Fruit fly (Drosophila melanogaster) whole organism, embryonic: ENCODE data around the gene wls.

Experiments used
- Asciz ChIP-seq: fragments of 200-800 bp; sonication (Bioruptor generic); optimal IDR thresholded peaks from 2 replicates; lab custom pipeline; 2017; ENCODE audit warnings: missing biosample characterization, mild to moderate bottlenecking, missing genetic modification characterization, missing genetic modification reagents
- Atf3 ChIP-seq: fragments of 200-800 bp; sonication (Bioruptor generic); optimal IDR thresholded peaks from 3 replicates; lab custom pipeline; 2016; ENCODE audit warnings: missing biosample characterization, missing genetic modification characterization
- Bdp1 ChIP-seq: fragments of 200-800 bp; sonication (Bioruptor generic); optimal IDR thresholded peaks from 3 replicates; lab custom pipeline; 2016; ENCODE audit warnings: missing biosample characterization, missing genetic modification characterization
- Bgb ChIP-seq: fragments of 200-800 bp; sonication (Bioruptor generic); IDR thresholded peaks from 2 replicates; pipeline ENCODE4 v1.3.6; 2022; ENCODE audit warnings: missing biosample characterization, missing genetic modification characterization; ENCODE audit not compliant: partially characterized antibody
- CG10654 ChIP-seq: fragments of 200-800 bp; sonication (Bioruptor generic); optimal IDR thresholded peaks from 2 replicates; lab custom pipeline; 2016; ENCODE audit warnings: missing biosample characterization, missing genetic modification characterization
- CG11560 ChIP-seq: fragments of 200-800 bp; sonication (Bioruptor generic); IDR thresholded peaks from 3 replicates; pipeline ENCODE4 v1.3.6; 2022; ENCODE audit warnings: missing biosample characterization, missing genetic modification characterization
- CG17361 ChIP-seq: fragments of 200-800 bp; sonication (Bioruptor generic); IDR thresholded peaks from 3 replicates; pipeline ENCODE4 v1.3.6; 2022; ENCODE audit warnings: missing biosample characterization, missing genetic modification characterization
- CG2120 ChIP-seq: fragments of 200-800 bp; sonication (Bioruptor generic); optimal IDR thresholded peaks from 3 replicates; lab custom pipeline; 2016; ENCODE audit warnings: missing biosample characterization, missing genetic modification characterization
- CG2875 ChIP-seq: fragments of 200-800 bp; sonication (Bioruptor generic); optimal IDR thresholded peaks from 2 replicates; lab custom pipeline; 2017; ENCODE audit warnings: missing biosample characterization, mild to moderate bottlenecking, missing genetic modification characterization, missing genetic modification reagents
- CG31224 ChIP-seq: fragments of 200-800 bp; sonication (Bioruptor generic); IDR thresholded peaks from 2 replicates; pipeline ENCODE4 v1.3.6; 2022; ENCODE audit warnings: missing biosample characterization, missing genetic modification characterization
- CG33213 ChIP-seq: fragments of 200-800 bp; sonication (Bioruptor generic); optimal IDR thresholded peaks from 3 replicates; lab custom pipeline; 2016; ENCODE audit warnings: missing biosample characterization, missing genetic modification characterization
- CG34376 ChIP-seq: fragments of 200-800 bp; sonication (Bioruptor generic); optimal IDR thresholded peaks from 2 replicates; lab custom pipeline; 2018; ENCODE audit warnings: missing biosample characterization, mild to moderate bottlenecking, missing genetic modification characterization
- CG4360 ChIP-seq: fragments of 200-800 bp; sonication (Bioruptor generic); IDR thresholded peaks from 2 replicates; pipeline ENCODE4 v1.3.6; 2022; ENCODE audit warnings: missing biosample characterization, missing genetic modification characterization
- CG4424 ChIP-seq: fragments of 200-800 bp; sonication (Bioruptor generic); optimal IDR thresholded peaks from 3 replicates; lab custom pipeline; 2016; ENCODE audit warnings: missing biosample characterization, missing genetic modification characterization
- CG4730 ChIP-seq: fragments of 200-800 bp; sonication (Bioruptor generic); IDR thresholded peaks from 2 replicates; pipeline ENCODE4 v1.3.6; 2022; ENCODE audit warnings: missing biosample characterization, missing genetic modification characterization
- CG6175 ChIP-seq: fragments of 200-800 bp; sonication (Bioruptor generic); IDR thresholded peaks from 3 replicates; pipeline ENCODE4 v1.3.6; 2022; ENCODE audit warnings: missing biosample characterization, missing genetic modification characterization
- CG7963 ChIP-seq: fragments of 200-800 bp; sonication (Bioruptor generic); IDR thresholded peaks from 3 replicates; pipeline ENCODE4 v1.3.6; 2022; ENCODE audit warnings: missing biosample characterization, missing genetic modification characterization; ENCODE audit not compliant: partially characterized antibody
- CG8388 ChIP-seq: fragments of 200-800 bp; sonication (Bioruptor generic); optimal IDR thresholded peaks from 2 replicates; lab custom pipeline; 2019; ENCODE audit warnings: missing biosample characterization, mild to moderate bottlenecking, missing genetic modification characterization, moderate library complexity
- CG9215 ChIP-seq: fragments of 200-800 bp; sonication (Bioruptor generic); IDR thresholded peaks from 2 replicates; pipeline ENCODE4 v1.3.6; 2022; ENCODE audit warnings: missing biosample characterization, missing genetic modification characterization
- CG9437 ChIP-seq: fragments of 200-800 bp; sonication (Bioruptor generic); optimal IDR thresholded peaks from 2 replicates; lab custom pipeline; 2018; ENCODE audit warnings: missing biosample characterization, mild to moderate bottlenecking, missing genetic modification characterization
- E2f1 ChIP-seq: fragments of 200-800 bp; sonication (Bioruptor generic); IDR thresholded peaks from 2 replicates; pipeline ENCODE4 v1.3.6; 2022; ENCODE audit warnings: missing biosample characterization, missing genetic modification characterization
- Elba2 ChIP-seq: fragments of 200-800 bp; sonication (Bioruptor generic); optimal IDR thresholded peaks from 3 replicates; lab custom pipeline; 2016; ENCODE audit warnings: missing biosample characterization, missing genetic modification characterization
- Fer1 ChIP-seq: fragments of 200-800 bp; sonication (Bioruptor generic); optimal IDR thresholded peaks from 2 replicates; lab custom pipeline; 2017; ENCODE audit warnings: missing biosample characterization, mild to moderate bottlenecking, missing genetic modification characterization
- Fer2 ChIP-seq: fragments of 200-800 bp; sonication (Bioruptor generic); optimal IDR thresholded peaks from 2 replicates; lab custom pipeline; 2018; ENCODE audit warnings: missing biosample characterization, mild to moderate bottlenecking, missing genetic modification characterization, moderate library complexity
- Gsc ChIP-seq: fragments of 200-800 bp; sonication (Bioruptor generic); IDR thresholded peaks from 2 replicates; pipeline ENCODE4 v1.3.6; 2022; ENCODE audit warnings: missing biosample characterization, missing genetic modification characterization
- Lim3 ChIP-seq: fragments of 200-800 bp; sonication (Bioruptor generic); IDR thresholded peaks from 2 replicates; pipeline ENCODE4 v1.3.6; 2022; ENCODE audit warnings: missing biosample characterization, missing genetic modification characterization
- Lpt ChIP-seq: fragments of >200 bp; optimal IDR thresholded peaks from 2 replicates; lab custom pipeline; 2018; ENCODE audit warnings: missing biosample characterization, missing genetic modification characterization
- MTF-1 ChIP-seq: fragments of 200-800 bp; sonication (Bioruptor generic); optimal IDR thresholded peaks from 2 replicates; lab custom pipeline; 2018; ENCODE audit warnings: missing biosample characterization, mild to moderate bottlenecking, missing genetic modification characterization, borderline replicate concordance
- Meics ChIP-seq: fragments of 200-800 bp; sonication (Bioruptor generic); optimal IDR thresholded peaks from 2 replicates; lab custom pipeline; 2017; ENCODE audit warnings: missing biosample characterization, mild to moderate bottlenecking, missing genetic modification characterization
- Nf-YA ChIP-seq: fragments of 200-800 bp; sonication (Bioruptor generic); IDR thresholded peaks from 2 replicates; pipeline ENCODE4 v1.3.6; 2022; ENCODE audit warnings: missing biosample characterization, missing genetic modification characterization
- Scr ChIP-seq: fragments of 200-800 bp; sonication (Bioruptor generic); IDR thresholded peaks from 2 replicates; pipeline ENCODE4 v1.3.6; 2022; ENCODE audit warnings: missing biosample characterization, missing genetic modification characterization; ENCODE audit not compliant: partially characterized antibody
- Xrp1 ChIP-seq: fragments of 200-800 bp; sonication (Bioruptor generic); IDR thresholded peaks from 2 replicates; pipeline ENCODE4 v1.3.6; 2022; ENCODE audit warnings: missing biosample characterization, missing genetic modification characterization
- YL-1 ChIP-seq: fragments of 200-800 bp; sonication (Bioruptor generic); optimal IDR thresholded peaks from 3 replicates; lab custom pipeline; 2017; ENCODE audit warnings: missing biosample characterization, mild to moderate bottlenecking, missing genetic modification characterization
- ci ChIP-seq: fragments of 200-800 bp; sonication (Bioruptor generic); IDR thresholded peaks from 3 replicates; pipeline ENCODE4 v1.3.6; 2022; ENCODE audit warnings: missing biosample characterization, missing genetic modification characterization
- dysf ChIP-seq: fragments of 200-800 bp; sonication (Bioruptor generic); IDR thresholded peaks from 3 replicates; pipeline ENCODE4 v1.3.6; 2022; ENCODE audit warnings: missing biosample characterization, missing genetic modification characterization
- emc ChIP-seq: fragments of 200-800 bp; sonication (Bioruptor generic); optimal IDR thresholded peaks from 2 replicates; lab custom pipeline; 2016; ENCODE audit warnings: missing biosample characterization, missing genetic modification characterization
- gcm2 ChIP-seq: fragments of 200-800 bp; sonication (Bioruptor generic); optimal IDR thresholded peaks from 2 replicates; lab custom pipeline; 2016; ENCODE audit warnings: missing biosample characterization, missing genetic modification characterization
- grn ChIP-seq: fragments of 200-800 bp; sonication (Bioruptor generic); optimal IDR thresholded peaks from 3 replicates; lab custom pipeline; 2017; ENCODE audit warnings: missing biosample characterization, missing genetic modification characterization
- gsb ChIP-seq: fragments of 200-800 bp; sonication (Bioruptor generic); IDR thresholded peaks from 2 replicates; pipeline ENCODE4 v1.3.6; 2022; ENCODE audit warnings: missing biosample characterization, missing genetic modification characterization
- hkb ChIP-seq, 2 experiments: fragments of 200-800 bp in 1 of 2; fragments of >200 bp in 1 of 2; sonication (Bioruptor generic) in 1 of 2; IDR thresholded peaks in 1 of 2; optimal IDR thresholded peaks in 1 of 2; 2 replicates each; pipeline versions ENCODE4 v1.3.6 to Lab custom; 2017 to 2022; ENCODE audit warnings: missing biosample characterization in 1 of 2, missing genetic modification characterization in 1 of 2
- kah ChIP-seq: fragments of 200-800 bp; sonication (Bioruptor generic); optimal IDR thresholded peaks from 2 replicates; lab custom pipeline; 2018; ENCODE audit warnings: missing biosample characterization, mild to moderate bottlenecking, missing genetic modification characterization
- lilli ChIP-seq: fragments of 200-800 bp; sonication (Bioruptor generic); optimal IDR thresholded peaks from 3 replicates; lab custom pipeline; 2016; ENCODE audit warnings: missing biosample characterization, missing genetic modification characterization
- pnt ChIP-seq: fragments of 200-800 bp; sonication (Bioruptor generic); optimal IDR thresholded peaks from 3 replicates; lab custom pipeline; 2016; ENCODE audit warnings: missing biosample characterization, missing genetic modification characterization
- pzg ChIP-seq: fragments of 200-800 bp; sonication (Bioruptor generic); optimal IDR thresholded peaks from 3 replicates; lab custom pipeline; 2018; ENCODE audit warnings: missing biosample characterization, mild to moderate bottlenecking, missing genetic modification characterization, moderate library complexity
- rib ChIP-seq: fragments of 200-800 bp; sonication (Bioruptor generic); IDR thresholded peaks from 2 replicates; pipeline ENCODE4 v1.3.6; 2022; ENCODE audit warnings: missing biosample characterization, missing genetic modification characterization
- row ChIP-seq: fragments of 200-800 bp; sonication (Bioruptor generic); IDR thresholded peaks from 3 replicates; pipeline ENCODE4 v1.3.6; 2022; ENCODE audit warnings: missing biosample characterization, missing genetic modification characterization
- seq ChIP-seq: fragments of 200-800 bp; sonication (Bioruptor generic); IDR thresholded peaks from 2 replicates; pipeline ENCODE4 v1.3.6; 2022; ENCODE audit warnings: missing biosample characterization, missing genetic modification characterization
- sr ChIP-seq: fragments of 200-800 bp; sonication (Bioruptor generic); IDR thresholded peaks from 3 replicates; pipeline ENCODE4 v1.3.6; 2022; ENCODE audit warnings: missing biosample characterization, missing genetic modification characterization
- stc ChIP-seq: fragments of 200-800 bp; sonication (Bioruptor generic); IDR thresholded peaks from 2 replicates; pipeline ENCODE4 v1.3.6; 2022; ENCODE audit warnings: missing biosample characterization, missing genetic modification characterization
- sug ChIP-seq: fragments of 200-800 bp; optimal IDR thresholded peaks from 2 replicates; lab custom pipeline; 2019; ENCODE audit warnings: missing biosample characterization, mild to moderate bottlenecking, missing genetic modification characterization, moderate library complexity
- yki ChIP-seq: fragments of >200 bp; optimal IDR thresholded peaks from 3 replicates; lab custom pipeline; 2018
- zf30C ChIP-seq: fragments of 200-800 bp; sonication (Bioruptor generic); optimal IDR thresholded peaks from 3 replicates; lab custom pipeline; 2018; ENCODE audit warnings: missing biosample characterization, mild to moderate bottlenecking, missing genetic modification characterization

wls gene

dm6 chr3L:11210517-11210916 lies 41.1 kb upstream of the wls start, which contains the start of the genes Ube3a and CG7600 (continued):
- TF ChIP-seq row (GFP tag; lab: Robert Waterston, UW) (peak; percentile 26; the same call in 2 of the 3 replicates), Gsc (GFP tag; lab: Robert Waterston, UW) (no peak), Elba2 (GFP tag; lab: Kevin White, UChicago) (peak; percentile 60), sr (no peak), MTF-1 (GFP tag; lab: Kevin White, UChicago) (peak; percentile 3), rib (GFP tag; lab: Robert Waterston, UW) (no peak), Bdp1 (GFP tag; lab: Kevin White, UChicago) (no peak), Atf3 (GFP tag; lab: Kevin White, UChicago) (peak; percentile 48), stc (GFP tag; lab: Robert Waterston, UW) (no peak), Nf-YA (GFP tag; lab: Robert Waterston, UW) (no peak), Meics (GFP tag; lab: Kevin White, UChicago) (no peak), seq (GFP tag; lab: Robert Waterston, UW) (no peak; the same call in 1 of the 2 replicates), Fer2 (tag; lab: Kevin White, UChicago) (no peak), E2f1 (no peak; the same call in 1 of the 2 replicates), gsb (GFP tag; lab: Robert Waterston, UW) (no peak), CG31224 (no peak), CG8388 (GFP tag; lab: Kevin White, UChicago) (no peak), Asciz (GFP tag; lab: Kevin White, UChicago) (no peak), pnt (no peak), CG4730 (GFP tag; lab: Robert Waterston, UW) (no peak), Lim3 (no peak), CG2875 (GFP tag; lab: Kevin White, UChicago) (no peak), hkb (optimal IDR thresholded peaks at IDR 0.05; lab: Kevin White, UChicago) (no peak), hkb (GFP tag; IDR thresholded peaks at IDR 0.05; lab: Robert Waterston, UW) (peak; percentile 34; the same call in 1 of the 2 replicates), CG11560 (tag; lab: Robert Waterston, UW) (peak; percentile 27; the same call in 1 of the 3 replicates), YL-1 (peak; percentile 86), CG33213 (peak; percentile 31), gcm2 (GFP tag; lab: Kevin White, UChicago) (no peak), dysf (GFP tag; lab: Robert Waterston, UW) (no peak), sug (peak; percentile 66), grn (GFP tag; lab: Kevin White, UChicago) (peak; percentile 64), emc (GFP tag; lab: Kevin White, UChicago) (no peak), CG17361 (GFP tag; lab: Robert Waterston, UW) (0 out of 3 replicates have a peak, but pooled peaks have one; percentile 41), CG4424 (GFP tag; lab: Kevin White, UChicago) (peak; percentile 68), pzg (GFP tag; lab: Kevin White, UChicago) (peak; percentile 97), CG6175 (GFP tag; lab: Robert Waterston, UW) (no peak), CG2120 (GFP tag; lab: Kevin White, UChicago) (peak; percentile 67), Bgb (peak; percentile 100), Lpt (GFP tag; lab: Kevin White, UChicago) (no peak), yki (lab: Kevin White, UChicago) (no peak), CG7963 (GFP tag; lab: Robert Waterston, UW) (peak; percentile 100), CG9215 (GFP tag; lab: Robert Waterston, UW) (no peak), CG10654 (GFP tag; lab: Kevin White, UChicago) (no peak), zf30C (GFP tag; lab: Kevin White, UChicago) (no peak), lilli (peak; percentile 61), ci (peak; percentile 47; the same call in 1 of the 3 replicates), CG34376 (GFP tag; lab: Kevin White, UChicago) (peak; percentile 73), CG9437 (GFP tag; lab: Kevin White, UChicago) (peak; percentile 68), Scr (GFP tag; lab: Robert Waterston, UW) (peak; percentile 98), Xrp1 (peak; percentile 51; the same call in 1 of the 2 replicates), CG4360 (GFP tag; lab: Robert Waterston, UW) (no peak), Fer1 (GFP tag; lab: Kevin White, UChicago) (peak; percentile 69), kah (peak; percentile 17)
